Fruit fly (Drosophila melanogaster) whole organism, prepupa: Measurements from ENCODE around the gene PGRP-LA.
A peak's percentile ranks its signal among the peaks of the same experiment; 100 is the strongest.

Experiments used
- Blimp-1 ChIP-seq: fragments of 200-800 bp; sonication (Bioruptor generic); optimal IDR thresholded peaks from 3 replicates; lab custom pipeline; 2017; ENCODE audit warnings: missing biosample characterization, missing genetic modification characterization, mild to moderate bottlenecking, moderate library complexity, missing genetic modification reagents
- CG10669 ChIP-seq: fragments of 200-800 bp; sonication (Bioruptor generic); optimal IDR thresholded peaks from 3 replicates; lab custom pipeline; 2018; ENCODE audit warnings: missing biosample characterization, mild to moderate bottlenecking, missing genetic modification characterization, moderate library complexity
- CG11762 ChIP-seq: fragments of 200-800 bp; sonication (Bioruptor generic); optimal IDR thresholded peaks from 3 replicates; lab custom pipeline; 2016; ENCODE audit warnings: missing biosample characterization, missing genetic modification characterization; ENCODE audit not compliant: insufficient read depth
- CG11902 ChIP-seq: fragments of 200-800 bp; sonication (Bioruptor generic); optimal IDR thresholded peaks from 3 replicates; lab custom pipeline; 2016; ENCODE audit warnings: missing biosample characterization, missing genetic modification characterization
- CG15336 ChIP-seq: fragments of 200-800 bp; sonication (Bioruptor generic); IDR thresholded peaks from 2 replicates; pipeline ENCODE4 v1.3.6; 2022; ENCODE audit warnings: missing biosample characterization, missing genetic modification characterization
- CG16779 ChIP-seq: fragments of 200-800 bp; sonication (Bioruptor generic); optimal IDR thresholded peaks from 3 replicates; lab custom pipeline; 2017; ENCODE audit warnings: missing biosample characterization, mild to moderate bottlenecking, missing genetic modification characterization
- CG3032 ChIP-seq: fragments of 200-800 bp; optimal IDR thresholded peaks from 2 replicates; lab custom pipeline; 2019; ENCODE audit warnings: missing biosample characterization, mild to moderate bottlenecking, missing genetic modification characterization, moderate library complexity
- CG31627 ChIP-seq: fragments of 200-800 bp; sonication (Bioruptor generic); optimal IDR thresholded peaks from 3 replicates; lab custom pipeline; 2016; ENCODE audit warnings: missing biosample characterization, missing genetic modification characterization
- CG32006 ChIP-seq: fragments of 200-800 bp; sonication (Bioruptor generic); optimal IDR thresholded peaks from 3 replicates; lab custom pipeline; 2017; ENCODE audit warnings: missing biosample characterization, mild to moderate bottlenecking, missing genetic modification characterization
- CG34406 ChIP-seq: fragments of 200-800 bp; sonication (Bioruptor generic); optimal IDR thresholded peaks from 3 replicates; lab custom pipeline; 2016; ENCODE audit warnings: missing biosample characterization, missing genetic modification characterization
- CG4318 ChIP-seq: fragments of 200-800 bp; sonication (Bioruptor generic); optimal IDR thresholded peaks from 3 replicates; lab custom pipeline; 2017; ENCODE audit warnings: missing biosample characterization, mild to moderate bottlenecking, missing genetic modification characterization
- CG6163 ChIP-seq: fragments of 200-800 bp; sonication (Bioruptor generic); IDR thresholded peaks from 3 replicates; pipeline ENCODE4 v1.3.6; 2022; ENCODE audit warnings: missing biosample characterization, missing genetic modification characterization
- CG6276 ChIP-seq: fragments of 200-800 bp; sonication (Bioruptor generic); optimal IDR thresholded peaks from 2 replicates; lab custom pipeline; 2017; ENCODE audit warnings: missing biosample characterization, mild to moderate bottlenecking, missing genetic modification characterization
- CG6792 ChIP-seq: fragments of 200-800 bp; sonication (Bioruptor generic); optimal IDR thresholded peaks from 3 replicates; lab custom pipeline; 2016; ENCODE audit warnings: missing biosample characterization, missing genetic modification characterization
- CG6808 ChIP-seq: fragments of 200-800 bp; sonication (Bioruptor generic); optimal IDR thresholded peaks from 3 replicates; lab custom pipeline; 2017; ENCODE audit warnings: missing biosample characterization, missing genetic modification characterization, mild to moderate bottlenecking, moderate library complexity, missing genetic modification reagents
- CG7368 ChIP-seq: fragments of 200-800 bp; sonication (Bioruptor generic); optimal IDR thresholded peaks from 3 replicates; lab custom pipeline; 2016; ENCODE audit warnings: missing biosample characterization, missing genetic modification characterization
- CG8119 ChIP-seq: fragments of 200-800 bp; sonication (Bioruptor generic); IDR thresholded peaks from 3 replicates; pipeline ENCODE4 v1.3.6; 2022; ENCODE audit warnings: missing biosample characterization, missing genetic modification characterization
- CG8319 ChIP-seq: fragments of 200-800 bp; sonication (Bioruptor generic); optimal IDR thresholded peaks from 3 replicates; lab custom pipeline; 2016; ENCODE audit warnings: missing biosample characterization, missing genetic modification characterization
- CG8632 ChIP-seq: fragments of 200-800 bp; sonication (Bioruptor generic); optimal IDR thresholded peaks from 3 replicates; lab custom pipeline; 2016; ENCODE audit warnings: missing biosample characterization, missing genetic modification characterization
- CG9139 ChIP-seq: fragments of 200-800 bp; sonication (Bioruptor generic); optimal IDR thresholded peaks from 3 replicates; lab custom pipeline; 2017; ENCODE audit warnings: missing biosample characterization, mild to moderate bottlenecking, missing genetic modification characterization
- Eip78C ChIP-seq: fragments of 200-800 bp; sonication (Bioruptor generic); peaks from one replicate; lab custom pipeline; 2016; ENCODE audit warnings: missing biosample characterization, missing genetic modification characterization
- Ets21C ChIP-seq: fragments of 200-800 bp; sonication (Bioruptor generic); optimal IDR thresholded peaks from 3 replicates; lab custom pipeline; 2016; ENCODE audit warnings: missing biosample characterization, missing genetic modification characterization
- Gug ChIP-seq: fragments of 200-800 bp; sonication (Bioruptor generic); IDR thresholded peaks from 2 replicates; pipeline ENCODE4 v1.3.6; 2022; ENCODE audit warnings: missing biosample characterization, missing genetic modification characterization
- Hr39 ChIP-seq: fragments of 200-800 bp; sonication (Bioruptor generic); optimal IDR thresholded peaks from 2 replicates; lab custom pipeline; 2016; ENCODE audit warnings: missing biosample characterization, missing genetic modification characterization
- Hr4 ChIP-seq: fragments of 200-800 bp; sonication (Bioruptor generic); optimal IDR thresholded peaks from 3 replicates; lab custom pipeline; 2016; ENCODE audit warnings: missing biosample characterization, missing genetic modification characterization
- Lpt ChIP-seq: fragments of 200-800 bp; sonication (Bioruptor generic); optimal IDR thresholded peaks from 3 replicates; lab custom pipeline; 2016; ENCODE audit warnings: missing biosample characterization, missing genetic modification characterization
- Met ChIP-seq: fragments of 200-800 bp; sonication (Bioruptor generic); optimal IDR thresholded peaks from 3 replicates; lab custom pipeline; 2016; ENCODE audit warnings: missing biosample characterization, missing genetic modification characterization
- OdsH ChIP-seq: fragments of 200-800 bp; sonication (Bioruptor generic); optimal IDR thresholded peaks from 3 replicates; lab custom pipeline; 2016; ENCODE audit warnings: missing biosample characterization, missing genetic modification characterization
- Smox ChIP-seq: fragments of 200-800 bp; sonication (Bioruptor generic); optimal IDR thresholded peaks from 3 replicates; lab custom pipeline; 2016; ENCODE audit warnings: missing biosample characterization, missing genetic modification characterization
- Sox14 ChIP-seq: fragments of 200-800 bp; sonication (Bioruptor generic); optimal IDR thresholded peaks from 3 replicates; lab custom pipeline; 2016; ENCODE audit warnings: missing biosample characterization, missing genetic modification characterization
- Sox15 ChIP-seq: fragments of 200-800 bp; sonication (Bioruptor generic); optimal IDR thresholded peaks from 3 replicates; lab custom pipeline; 2016; ENCODE audit warnings: missing biosample characterization, missing genetic modification characterization
- achi ChIP-seq: fragments of 200-800 bp; sonication (Bioruptor generic); optimal IDR thresholded peaks from 3 replicates; lab custom pipeline; 2016; ENCODE audit warnings: missing biosample characterization, missing genetic modification characterization
- acj6 ChIP-seq: fragments of 200-800 bp; sonication (Bioruptor generic); optimal IDR thresholded peaks from 3 replicates; lab custom pipeline; 2016; ENCODE audit warnings: missing biosample characterization, missing genetic modification characterization
- dsx ChIP-seq: fragments of 200-800 bp; optimal IDR thresholded peaks from 3 replicates; lab custom pipeline; 2019; ENCODE audit warnings: missing biosample characterization, mild to moderate bottlenecking, missing genetic modification characterization, moderate library complexity; ENCODE audit not compliant: poor library complexity, severe bottlenecking
- esn ChIP-seq: fragments of 200-800 bp; sonication (Bioruptor generic); optimal IDR thresholded peaks from 2 replicates; lab custom pipeline; 2016; ENCODE audit warnings: missing biosample characterization, mild to moderate bottlenecking, missing genetic modification characterization, moderate library complexity
- fd59A ChIP-seq: fragments of 200-800 bp; sonication (Bioruptor generic); optimal IDR thresholded peaks from 2 replicates; lab custom pipeline; 2017; ENCODE audit warnings: missing biosample characterization, mild to moderate bottlenecking, missing genetic modification characterization, missing genetic modification reagents
- fd85E ChIP-seq: fragments of 200-800 bp; sonication (Bioruptor generic); optimal IDR thresholded peaks from 3 replicates; lab custom pipeline; 2016; ENCODE audit warnings: missing biosample characterization, missing genetic modification characterization
- fkh ChIP-seq: fragments of 200-800 bp; sonication (Bioruptor generic); optimal IDR thresholded peaks from 3 replicates; lab custom pipeline; 2017; ENCODE audit warnings: missing biosample characterization, mild to moderate bottlenecking, missing genetic modification characterization, moderate library complexity
- lz ChIP-seq: fragments of 200-800 bp; sonication (Bioruptor generic); optimal IDR thresholded peaks from 3 replicates; lab custom pipeline; 2016; ENCODE audit warnings: missing biosample characterization, missing genetic modification characterization
- pdm3 ChIP-seq: fragments of 200-800 bp; sonication (Bioruptor generic); optimal IDR thresholded peaks from 3 replicates; lab custom pipeline; 2016; ENCODE audit warnings: missing biosample characterization, missing genetic modification characterization
- salr ChIP-seq, 2 experiments: fragments of 200-800 bp; sonication (Bioruptor generic); optimal IDR thresholded peaks; 3 replicates each; lab custom pipeline; 2016 to 2018; ENCODE audit warnings: missing biosample characterization in 2 of 2, missing genetic modification characterization in 2 of 2, mild to moderate bottlenecking in 1 of 2
- ss ChIP-seq, 2 experiments: fragments of 200-800 bp; sonication (Bioruptor generic); optimal IDR thresholded peaks; 2 replicates in 1 of 2; 3 replicates in 1 of 2; lab custom pipeline; 2017 to 2018; ENCODE audit warnings: mild to moderate bottlenecking in 2 of 2, missing biosample characterization in 2 of 2, missing genetic modification characterization in 2 of 2, moderate library complexity in 1 of 2
- svp ChIP-seq: fragments of 200-800 bp; sonication (Bioruptor generic); peaks from one replicate; lab custom pipeline; 2016; ENCODE audit warnings: missing biosample characterization, missing genetic modification characterization
- vri ChIP-seq: fragments of 200-800 bp; sonication (Bioruptor generic); optimal IDR thresholded peaks from 3 replicates; lab custom pipeline; 2016; ENCODE audit warnings: missing biosample characterization, mild to moderate bottlenecking, missing genetic modification characterization

PGRP-LA gene

dm6 chr3L:9377198-9378035, 43.3 kb downstream of the PGRP-LA start, which contains the start of gene Hsp26 (continued):
- TF ChIP-seq Lpt, result peak; percentile 91
- TF ChIP-seq Gug, result peak; percentile 85
- TF ChIP-seq CG15336 (GFP tag; lab: Robert Waterston, UW), result peak; percentile 98
- peak; percentile 83 for TF ChIP-seq CG11762 (GFP tag; lab: Kevin White, UChicago)
- TF ChIP-seq CG34406 (GFP tag; lab: Kevin White, UChicago), result peak; percentile 92
- peak; percentile 83 for TF ChIP-seq CG6276 (GFP tag; lab: Kevin White, UChicago)
- peak; percentile 87 for TF ChIP-seq CG16779 (tag; lab: Kevin White, UChicago)
- TF ChIP-seq OdsH (GFP tag; lab: Kevin White, UChicago), result peak; percentile 96
- TF ChIP-seq CG9139 (GFP tag; lab: Kevin White, UChicago), result peak; percentile 57
- TF ChIP-seq CG8319 (GFP tag; lab: Kevin White, UChicago), result peak; percentile 78
- TF ChIP-seq Sox15 (GFP tag; lab: Kevin White, UChicago), result peak; percentile 79
- peak; percentile 95 for TF ChIP-seq acj6 (GFP tag; lab: Kevin White, UChicago)
- peak; percentile 97 for TF ChIP-seq svp
- TF ChIP-seq CG8632, result peak; percentile 95
- TF ChIP-seq dsx (GFP tag; lab: Kevin White, UChicago), result peak; percentile 82
- peak; percentile 60 to 83 for TF ChIP-seq ss (GFP tag; optimal IDR thresholded peaks at IDR 0.05; lab: Kevin White, UChicago)
- TF ChIP-seq Met, result peak; percentile 94

- TF ChIP-seq fd85E (GFP tag; lab: Kevin White, UChicago) (no peak), CG6163 (no peak; the same call in 2 of the 3 replicates), Eip78C (GFP tag; lab: Kevin White, UChicago) (peak; percentile 76), svp (peak; percentile 34), CG4318 (no peak), esn (GFP tag; lab: Kevin White, UChicago) (no peak), fkh (GFP tag; lab: Kevin White, UChicago) (no peak), lz (GFP tag; lab: Kevin White, UChicago) (no peak), CG10669 (GFP tag; lab: Kevin White, UChicago) (no peak), pdm3 (GFP tag; lab: Kevin White, UChicago) (no peak), achi (GFP tag; lab: Kevin White, UChicago) (no peak), CG32006 (no peak), CG6276 (GFP tag; lab: Kevin White, UChicago) (no peak), Met (no peak), CG15336 (GFP tag; lab: Robert Waterston, UW) (0 out of 2 replicates have a peak, but pooled peaks have one; percentile 7), ss (GFP tag; optimal IDR thresholded peaks at IDR 0.05; lab: Kevin White, UChicago) (peak; percentile 5 to 47), vri (GFP tag; lab: Kevin White, UChicago) (no peak), CG11902 (GFP tag; lab: Kevin White, UChicago) (no peak), Gug (no peak), CG9139 (GFP tag; lab: Kevin White, UChicago) (peak; percentile 23), Blimp-1 (no peak), CG31627 (GFP tag; lab: Kevin White, UChicago) (no peak), OdsH (GFP tag; lab: Kevin White, UChicago) (no peak), CG6792 (GFP tag; lab: Kevin White, UChicago) (no peak), CG6808 (GFP tag; lab: Kevin White, UChicago) (peak; percentile 51), Hr39 (no peak), Smox (GFP tag; lab: Kevin White, UChicago) (no peak), fd59A (GFP tag; lab: Kevin White, UChicago) (no peak), CG8119 (GFP tag; lab: Robert Waterston, UW) (0 out of 3 replicates have a peak, but pooled peaks have one; percentile 18), Lpt (no peak), CG7368 (GFP tag; lab: Kevin White, UChicago) (no peak), CG3032 (tag; lab: Kevin White, UChicago) (no peak), Hr4 (GFP tag; lab: Kevin White, UChicago) (no peak), Sox14 (peak; percentile 67), Ets21C (no peak), CG34406 (GFP tag; lab: Kevin White, UChicago) (no peak), salr (GFP tag; optimal IDR thresholded peaks at IDR 0.05; lab: Kevin White, UChicago) (no peak)
Observed at dm6 chr3L:9379484-9380343, 45.6 kb downstream of the PGRP-LA start, which contains the start of gene Hsp67Ba. Gene Hsp67Ba (minus strand): TSS chr3L:9379534.
